Worm (Caenorhabditis elegans) whole organism, L1 larva: Measurements from ENCODE around the gene emb-8.
A peak's percentile ranks its signal among the peaks of the same experiment; 100 is the strongest.

Experiments used
- C16A3.4 ChIP-seq: fragments of 150-350 bp; optimal IDR thresholded peaks from 2 replicates; lab custom pipeline; 2014; ENCODE audit warnings: missing biosample characterization, missing genetic modification characterization
- C34B4.2 ChIP-seq: sonication (generic microtip); optimal IDR thresholded peaks from 2 replicates; lab custom pipeline; 2017; ENCODE audit warnings: mild to moderate bottlenecking, missing genetic modification characterization, missing compliant biosample characterization
- aha-1 ChIP-seq: fragments of 150-350 bp; optimal IDR thresholded peaks from 2 replicates; lab custom pipeline; 2014; ENCODE audit warnings: missing biosample characterization, missing genetic modification characterization
- alr-1 ChIP-seq: fragments of 200-800 bp; sonication (Bioruptor generic); optimal IDR thresholded peaks from 2 replicates; lab custom pipeline; 2018; ENCODE audit warnings: borderline replicate concordance, mild to moderate bottlenecking, missing genetic modification characterization, missing compliant biosample characterization
- aly-2 ChIP-seq: fragments of 150-350 bp; optimal IDR thresholded peaks from 2 replicates; lab custom pipeline; 2014; ENCODE audit warnings: missing biosample characterization, missing genetic modification characterization
- ama-1 ChIP-seq: fragments of 150-350 bp; optimal IDR thresholded peaks from 2 replicates; lab custom pipeline; 2014
- ceh-63 ChIP-seq: fragments of 200-800 bp; sonication (Bioruptor generic); optimal IDR thresholded peaks from 2 replicates; lab custom pipeline; 2018; ENCODE audit warnings: mild to moderate bottlenecking, missing genetic modification characterization, missing compliant biosample characterization
- ceh-8 ChIP-seq: fragments of 200-800 bp; sonication (Bioruptor generic); optimal IDR thresholded peaks from 2 replicates; lab custom pipeline; 2018; ENCODE audit warnings: mild to moderate bottlenecking, missing genetic modification characterization, moderate library complexity, missing compliant biosample characterization
- ceh-82 ChIP-seq, 3 experiments: fragments of 150-350 bp in 1 of 3; sonication (generic microtip) in 2 of 3; optimal IDR thresholded peaks; 2 replicates each; lab custom pipeline; 2014 to 2017; ENCODE audit warnings: missing biosample characterization in 3 of 3, missing genetic modification characterization in 3 of 3
- ceh-88 ChIP-seq: fragments of 200-800 bp; sonication (Bioruptor generic); IDR thresholded peaks from 2 replicates; pipeline ENCODE4 v1.3.6; 2022; ENCODE audit warnings: missing genetic modification characterization, missing compliant biosample characterization
- dpl-1 ChIP-seq, 3 experiments: fragments of 150-350 bp in 2 of 3; sonication (generic microtip) in 1 of 3; optimal IDR thresholded peaks; 2 replicates each; lab custom pipeline; 2014 to 2017; ENCODE audit warnings: missing biosample characterization in 3 of 3, missing genetic modification characterization in 3 of 3, missing genetic modification reagents in 3 of 3
- efl-1 ChIP-seq, 4 experiments: fragments of 150-350 bp; optimal IDR thresholded peaks in 3 of 4; peaks in 1 of 4; 1 replicate in 1 of 4; 2 replicates in 3 of 4; lab custom pipeline; 2014; ENCODE audit warnings: missing biosample characterization in 2 of 4, missing genetic modification characterization in 2 of 4, missing genetic modification reagents in 2 of 4
- efl-3 ChIP-seq: fragments of 200-800 bp; sonication (Bioruptor generic); optimal IDR thresholded peaks from 2 replicates; lab custom pipeline; 2018; ENCODE audit warnings: mild to moderate bottlenecking, missing genetic modification characterization, missing compliant biosample characterization
- elt-2 ChIP-seq: sonication (generic microtip); optimal IDR thresholded peaks from 2 replicates; lab custom pipeline; 2016; ENCODE audit warnings: missing genetic modification characterization, mild to moderate bottlenecking, inconsistent platforms, missing compliant biosample characterization, missing genetic modification reagents
- ets-5 ChIP-seq: fragments of 200-800 bp; sonication (Bioruptor generic); IDR thresholded peaks from 2 replicates; pipeline ENCODE4 v1.3.6; 2022; ENCODE audit warnings: missing genetic modification characterization, missing compliant biosample characterization
- fos-1 ChIP-seq: fragments of 150-350 bp; optimal IDR thresholded peaks from 2 replicates; lab custom pipeline; 2014; ENCODE audit warnings: missing biosample characterization, missing genetic modification characterization
- jun-1 ChIP-seq: fragments of 150-350 bp; optimal IDR thresholded peaks from 2 replicates; lab custom pipeline; 2014; ENCODE audit warnings: missing biosample characterization, missing genetic modification reagents, missing genetic modification characterization
- lin-14 ChIP-seq: fragments of 200-800 bp; sonication (Bioruptor generic); optimal IDR thresholded peaks from 2 replicates; lab custom pipeline; 2018; ENCODE audit warnings: mild to moderate bottlenecking, missing genetic modification characterization, moderate library complexity, missing compliant biosample characterization
- lin-35 ChIP-seq, 2 experiments: fragments of 150-350 bp; optimal IDR thresholded peaks; 2 replicates each; lab custom pipeline; 2014; ENCODE audit warnings: missing biosample characterization in 2 of 2, missing genetic modification characterization in 2 of 2, missing genetic modification reagents in 2 of 2
- lir-3 ChIP-seq: sonication (generic microtip); optimal IDR thresholded peaks from 2 replicates; lab custom pipeline; 2016; ENCODE audit warnings: mild to moderate bottlenecking, missing genetic modification characterization, moderate library complexity, missing compliant biosample characterization; ENCODE audit not compliant: poor library complexity
- lsy-2 ChIP-seq, 2 experiments: fragments of 150-350 bp; optimal IDR thresholded peaks; 2 replicates each; lab custom pipeline; 2014; ENCODE audit warnings: missing biosample characterization in 2 of 2, missing genetic modification characterization in 2 of 2
- mab-9 ChIP-seq: fragments of 200-800 bp; sonication (Bioruptor generic); IDR thresholded peaks from 2 replicates; pipeline ENCODE4 v1.3.6; 2022; ENCODE audit warnings: missing genetic modification reagents, missing genetic modification characterization, missing compliant biosample characterization
- nhr-11 ChIP-seq: fragments of 150-350 bp; optimal IDR thresholded peaks from 2 replicates; lab custom pipeline; 2014; ENCODE audit warnings: missing biosample characterization, missing genetic modification characterization
- nhr-12 ChIP-seq: sonication (generic microtip); optimal IDR thresholded peaks from 2 replicates; lab custom pipeline; 2017; ENCODE audit warnings: missing biosample characterization, missing genetic modification characterization
- nhr-237 ChIP-seq: fragments of 150-350 bp; optimal IDR thresholded peaks from 2 replicates; lab custom pipeline; 2014; ENCODE audit warnings: missing biosample characterization, missing genetic modification characterization
- nhr-28 ChIP-seq: fragments of 150-350 bp; optimal IDR thresholded peaks from 2 replicates; lab custom pipeline; 2014; ENCODE audit warnings: missing biosample characterization, missing genetic modification characterization
- nhr-47 ChIP-seq: sonication (generic microtip); optimal IDR thresholded peaks from 2 replicates; lab custom pipeline; 2016; ENCODE audit warnings: mild to moderate bottlenecking, missing genetic modification characterization, moderate library complexity, missing compliant biosample characterization
- nhr-71 ChIP-seq: sonication (generic microtip); optimal IDR thresholded peaks from 2 replicates; lab custom pipeline; 2016; ENCODE audit warnings: mild to moderate bottlenecking, missing genetic modification characterization, moderate library complexity, missing compliant biosample characterization
- nhr-76 ChIP-seq: sonication (generic microtip); optimal IDR thresholded peaks from 2 replicates; lab custom pipeline; 2017; ENCODE audit warnings: missing biosample characterization, missing genetic modification characterization
- nhr-85 ChIP-seq: sonication (generic microtip); peaks from one replicate; lab custom pipeline; 2016; ENCODE audit warnings: missing genetic modification characterization, inconsistent platforms, missing compliant biosample characterization
- nhr-90 ChIP-seq: sonication (generic microtip); optimal IDR thresholded peaks from 2 replicates; lab custom pipeline; 2016; ENCODE audit warnings: mild to moderate bottlenecking, missing genetic modification characterization, missing compliant biosample characterization; ENCODE audit not compliant: poor library complexity
- pag-3 ChIP-seq: sonication (generic microtip); optimal IDR thresholded peaks from 2 replicates; lab custom pipeline; 2017; ENCODE audit warnings: missing genetic modification characterization, mild to moderate bottlenecking, missing compliant biosample characterization, antibody characterized with exemption, borderline replicate concordance; ENCODE audit not compliant: insufficient read depth
- rnt-1 ChIP-seq: sonication (generic microtip); optimal IDR thresholded peaks from 2 replicates; lab custom pipeline; 2016; ENCODE audit warnings: mild to moderate bottlenecking, missing genetic modification characterization, moderate library complexity, missing compliant biosample characterization
- snu-23 ChIP-seq: sonication (generic microtip); optimal IDR thresholded peaks from 2 replicates; lab custom pipeline; 2016; ENCODE audit warnings: missing genetic modification characterization, missing compliant biosample characterization
- sox-4 ChIP-seq: sonication (generic microtip); optimal IDR thresholded peaks from 2 replicates; lab custom pipeline; 2016; ENCODE audit warnings: missing genetic modification characterization, missing compliant biosample characterization
- sptf-1 ChIP-seq: fragments of 150-350 bp; optimal IDR thresholded peaks from 2 replicates; lab custom pipeline; 2014; ENCODE audit warnings: missing biosample characterization, missing genetic modification characterization
- sup-37 ChIP-seq: fragments of 200-800 bp; sonication (Bioruptor generic); optimal IDR thresholded peaks from 2 replicates; lab custom pipeline; 2018; ENCODE audit warnings: mild to moderate bottlenecking, missing genetic modification characterization, missing compliant biosample characterization
- unc-30 ChIP-seq: sonication (generic microtip); optimal IDR thresholded peaks from 2 replicates; lab custom pipeline; 2017; ENCODE audit warnings: missing biosample characterization, missing genetic modification characterization
- unc-86 ChIP-seq: sonication (generic microtip); optimal IDR thresholded peaks from 2 replicates; lab custom pipeline; 2016; ENCODE audit warnings: missing genetic modification characterization, missing compliant biosample characterization
- unc-98 ChIP-seq: fragments of 200-800 bp; sonication (Bioruptor generic); IDR thresholded peaks from 2 replicates; pipeline ENCODE4 v1.3.6; 2022; ENCODE audit warnings: missing genetic modification characterization, missing compliant biosample characterization
- xbp-1 ChIP-seq: sonication (generic microtip); optimal IDR thresholded peaks from 2 replicates; lab custom pipeline; 2016; ENCODE audit warnings: missing genetic modification characterization, missing compliant biosample characterization
- zag-1 ChIP-seq: fragments of 150-350 bp; optimal IDR thresholded peaks from 2 replicates; lab custom pipeline; 2014; ENCODE audit warnings: missing biosample characterization, missing genetic modification characterization
- zip-4 ChIP-seq: fragments of 200-800 bp; sonication (Bioruptor generic); optimal IDR thresholded peaks from 2 replicates; lab custom pipeline; 2018; ENCODE audit warnings: mild to moderate bottlenecking, missing genetic modification characterization, moderate library complexity, missing compliant biosample characterization
- ztf-4 ChIP-seq: fragments of 150-350 bp; optimal IDR thresholded peaks from 2 replicates; lab custom pipeline; 2014; ENCODE audit warnings: missing biosample characterization, missing genetic modification characterization

The emb-8 gene

DNA sequence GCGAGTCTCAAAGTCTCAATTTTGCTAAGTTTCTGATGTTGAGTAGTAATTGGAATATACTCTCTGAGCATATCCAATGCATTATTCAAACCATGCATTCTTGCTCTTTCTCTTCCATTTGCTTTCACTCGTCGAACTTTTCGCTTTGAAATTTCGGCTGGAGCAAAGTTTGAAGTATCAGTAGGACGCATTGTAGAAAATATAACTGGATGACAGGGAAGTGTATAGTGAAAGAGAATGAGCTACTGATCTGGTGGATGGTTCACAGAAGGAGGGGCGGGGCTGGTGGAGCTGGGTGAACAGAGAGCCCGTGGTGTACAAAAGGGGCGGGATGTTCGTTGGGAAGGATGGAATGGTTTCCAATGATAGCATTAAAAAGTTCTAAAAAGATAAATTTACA, 42.4 kb upstream of the emb-8 start:
- TF ChIP-seq efl-1 (optimal IDR thresholded peaks at IDR 0.05; lab: Kevin White, UChicago) (no peak), efl-1 (GFP tag; optimal IDR thresholded peaks at IDR 0.05 in 1 of 2; lab: Kevin White, UChicago) (peak in 1 of 2 experiments; percentile 77), rnt-1 (tag; lab: Kevin White, UChicago) (no peak), nhr-11 (no peak), mab-9 (GFP tag; lab: Robert Waterston, UW) (no peak)

DNA sequence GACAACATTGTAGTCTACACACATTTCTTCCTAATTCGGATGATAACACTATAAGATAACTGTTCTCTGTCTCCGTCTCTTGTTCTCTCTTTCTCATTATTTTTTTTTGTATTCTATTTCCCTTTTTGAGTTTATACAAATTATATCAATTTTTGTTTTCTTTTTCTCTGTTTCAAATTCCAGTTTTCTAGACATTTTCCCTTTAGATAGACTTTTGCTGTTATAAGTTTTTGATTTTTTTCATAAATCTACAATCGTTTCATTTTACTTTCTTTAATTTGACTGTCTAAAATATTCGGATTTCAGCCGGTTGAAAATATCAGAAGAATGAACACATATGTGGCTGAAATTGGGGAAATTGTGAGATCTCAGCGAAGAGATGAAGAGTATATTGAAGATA, 36.6 kb upstream of the emb-8 start, which contains the start of gene prx-10:
Gene prx-10 (plus strand): TSS at position 301 of the 400 bp plus-strand sequence.
- TF ChIP-seq nhr-85 (tag; lab: Kevin White, UChicago) (peak; percentile 33), ceh-63 (GFP tag; lab: Kevin White, UChicago) (no peak)

DNA sequence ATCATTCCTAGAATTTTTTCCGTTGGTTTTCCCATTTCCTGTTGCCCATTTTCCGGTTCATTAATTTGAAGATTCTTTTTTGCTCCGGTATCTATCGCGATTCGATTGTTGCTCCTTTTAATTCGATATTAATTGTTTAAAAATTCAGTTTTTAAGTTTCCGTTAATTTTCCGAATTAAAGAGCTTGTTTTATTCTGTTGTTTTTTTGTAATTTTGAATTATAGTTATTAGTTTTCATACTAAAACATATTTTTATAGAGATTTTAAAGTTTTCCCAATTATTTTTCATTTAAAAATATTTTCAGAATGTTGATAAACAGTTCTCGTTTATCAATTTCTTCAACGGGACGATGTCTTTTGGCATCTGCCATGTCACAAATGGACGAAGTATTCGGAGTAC, 34.8 kb upstream of the emb-8 start, which contains the start of gene mrps-26:
Gene mrps-26 (plus strand): TSS at position 301 of the 400 bp plus-strand sequence.
- no peak for TF ChIP-seq nhr-71 (tag; lab: Kevin White, UChicago)
- TF ChIP-seq nhr-85 (tag; lab: Kevin White, UChicago), result no peak
- no peak for TF ChIP-seq aha-1 (tag; lab: Kevin White, UChicago)
- TF ChIP-seq C34B4.2 (tag; lab: Kevin White, UChicago), result no peak
- TF ChIP-seq nhr-28, result no peak
- TF ChIP-seq ceh-8 (GFP tag; lab: Kevin White, UChicago), result no peak
- TF ChIP-seq elt-2 (tag; lab: Kevin White, UChicago), result no peak
- no peak for TF ChIP-seq ztf-4 (tag; lab: Kevin White, UChicago)
- TF ChIP-seq alr-1 (tag; lab: Kevin White, UChicago), result no peak
- no peak for TF ChIP-seq ceh-82 (tag; optimal IDR thresholded peaks at IDR 0.05; lab: Kevin White, UChicago)
- no peak for TF ChIP-seq ets-5 (GFP tag; lab: Robert Waterston, UW)
- no peak for TF ChIP-seq sup-37 (GFP tag; lab: Kevin White, UChicago)
- TF ChIP-seq ceh-88 (GFP tag; lab: Robert Waterston, UW), result no peak
- TF ChIP-seq snu-23 (GFP tag; lab: Kevin White, UChicago), result no peak
- no peak for TF ChIP-seq unc-98
- TF ChIP-seq nhr-12 (tag; lab: Kevin White, UChicago), result no peak
- TF ChIP-seq lsy-2 (tag; optimal IDR thresholded peaks at IDR 0.05; lab: Kevin White, UChicago), result no peak
- no peak for TF ChIP-seq C16A3.4 (tag; lab: Kevin White, UChicago)

DNA sequence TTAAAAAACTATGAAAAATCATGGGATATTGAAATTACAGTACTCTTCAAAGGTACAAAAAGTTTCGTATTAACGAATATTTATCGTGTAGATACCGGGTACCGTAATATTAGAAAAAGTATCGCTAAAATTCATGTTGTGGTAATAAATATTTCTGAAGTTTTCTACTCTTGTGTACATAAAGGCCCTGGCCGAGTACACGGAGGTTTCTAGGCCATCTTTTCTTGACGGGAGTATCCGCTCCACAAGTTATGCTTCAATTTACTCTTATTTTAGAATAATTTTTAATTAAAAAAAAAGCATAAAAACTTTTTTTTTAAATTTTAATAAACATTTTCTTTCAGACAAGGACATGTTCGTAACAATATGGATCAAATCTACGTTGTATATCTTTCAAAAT, 33.7 kb upstream of the emb-8 start:
- TF ChIP-seq dpl-1 (GFP tag; optimal IDR thresholded peaks at IDR 0.05; lab: Kevin White, UChicago) (peak in 1 of 3 experiments; percentile 20), rnt-1 (tag; lab: Kevin White, UChicago) (peak; percentile 15), unc-86 (tag; lab: Kevin White, UChicago) (no peak)

DNA sequence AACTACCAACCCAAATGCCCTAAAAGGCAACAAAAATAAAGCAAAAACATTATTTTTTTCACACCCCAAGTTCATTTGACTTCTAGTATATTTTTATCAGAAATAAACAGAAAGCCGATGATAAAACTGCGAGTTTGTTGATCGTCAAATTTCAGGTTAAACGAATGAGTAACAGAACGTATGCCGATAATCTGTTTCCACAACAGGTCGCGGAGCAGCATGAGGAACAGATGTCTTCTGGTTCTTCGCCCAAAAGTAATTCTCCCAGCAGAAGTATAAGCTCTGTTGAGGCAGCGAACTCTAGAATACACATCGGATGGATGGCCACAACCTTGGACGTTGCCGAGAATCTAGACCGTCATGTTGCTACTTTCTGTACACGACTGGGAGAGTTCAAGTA, 30.9 kb upstream of the emb-8 start, which contains the start of gene prmt-5:
Gene prmt-5 (plus strand): TSS at position 141 of the 400 bp plus-strand sequence.
- TF ChIP-seq aly-2 (tag; lab: Kevin White, UChicago), result peak; percentile 92
- no peak for TF ChIP-seq nhr-85 (tag; lab: Kevin White, UChicago)
- no peak for TF ChIP-seq lin-14
- no peak for TF ChIP-seq jun-1 (tag; lab: Kevin White, UChicago)
- no peak for TF ChIP-seq efl-3
- peak; percentile 43 for TF ChIP-seq C34B4.2 (tag; lab: Kevin White, UChicago)
- no peak for TF ChIP-seq pag-3 (tag; lab: Kevin White, UChicago)
- no peak for TF ChIP-seq nhr-237 (tag; lab: Kevin White, UChicago)
- peak; percentile 14 for TF ChIP-seq fos-1 (tag; lab: Kevin White, UChicago)
- peak; percentile 15 for TF ChIP-seq rnt-1 (tag; lab: Kevin White, UChicago)
- peak; percentile 3 for TF ChIP-seq xbp-1 (tag; lab: Kevin White, UChicago)
- peak; percentile 90 for TF ChIP-seq ama-1 (lab: Kevin White, UChicago)
- TF ChIP-seq sptf-1 (tag; lab: Kevin White, UChicago), result no peak
- TF ChIP-seq snu-23 (GFP tag; lab: Kevin White, UChicago), result peak; percentile 22
- peak; percentile 46 for TF ChIP-seq nhr-47 (tag; lab: Kevin White, UChicago)
- no peak for TF ChIP-seq aha-1 (tag; lab: Kevin White, UChicago)
- TF ChIP-seq nhr-90 (tag; lab: Kevin White, UChicago), result peak; percentile 17
- no peak for TF ChIP-seq nhr-76
- no peak for TF ChIP-seq zag-1 (tag; lab: Kevin White, UChicago)
- no peak for TF ChIP-seq lir-3 (tag; lab: Kevin White, UChicago)
- TF ChIP-seq unc-30, result no peak
- TF ChIP-seq lin-35 (GFP tag; optimal IDR thresholded peaks at IDR 0.05; lab: Kevin White, UChicago), result no peak
- TF ChIP-seq zip-4 (GFP tag; lab: Kevin White, UChicago), result peak; percentile 37
- no peak for TF ChIP-seq sox-4 (tag; lab: Kevin White, UChicago)
